Fruit fly (Drosophila melanogaster) Kc167 (cell line): ENCODE results near the gene LysD.

ENCODE experiments used
- Sin3A ChIP-seq: fragments of >200 bp; optimal IDR thresholded peaks from 2 replicates; lab custom pipeline; 2018; ENCODE audit warnings: missing external identifiers
- h ChIP-seq: fragments of >200 bp; optimal IDR thresholded peaks from 3 replicates; lab custom pipeline; 2018; ENCODE audit warnings: missing external identifiers
- insv ChIP-seq: fragments of >200 bp; optimal IDR thresholded peaks from 3 replicates; lab custom pipeline; 2018; ENCODE audit warnings: missing external identifiers
- psq ChIP-seq: fragments of >200 bp; optimal IDR thresholded peaks from 2 replicates; lab custom pipeline; 2017; ENCODE audit warnings: missing external identifiers
- ttk ChIP-seq: sonication (Bioruptor generic); optimal IDR thresholded peaks from 2 replicates; lab custom pipeline; 2017; ENCODE audit warnings: missing external identifiers

dm6 chr3L:1247627-1248295, 36.8 kb upstream of the LysD start, which contains the start of the genes Psf1 and Sac1:
- TF ChIP-seq insv (no peak), ttk (lab: Kevin White, UChicago) (no peak), psq (lab: Kevin White, UChicago) (no peak), h (lab: Kevin White, UChicago) (no peak), Sin3A (lab: Kevin White, UChicago) (no peak)
